Worm (Caenorhabditis elegans) whole organism, young adult: ENCODE results near the gene pals-16.

Experiments
- B0035.1 ChIP-seq: sonication (generic microtip); optimal IDR thresholded peaks from 2 replicates; lab custom pipeline; 2016; ENCODE audit warnings: missing genetic modification characterization, mild to moderate bottlenecking, missing compliant biosample characterization, missing genotype, missing genetic modification reagents
- efl-1 ChIP-seq: fragments of 150-350 bp; optimal IDR thresholded peaks from 2 replicates; lab custom pipeline; 2014; ENCODE audit warnings: missing biosample characterization, missing genetic modification reagents, missing genetic modification characterization
- ets-4 ChIP-seq: fragments of 200-800 bp; sonication (Bioruptor generic); optimal IDR thresholded peaks from 2 replicates; lab custom pipeline; 2018; ENCODE audit warnings: mild to moderate bottlenecking, missing genetic modification characterization, missing compliant biosample characterization
- lin-26 ChIP-seq: fragments of 200-800 bp; sonication (Bioruptor generic); IDR thresholded peaks from 2 replicates; pipeline ENCODE4 v1.3.6; 2022; ENCODE audit warnings: missing genetic modification reagents, missing genetic modification characterization, missing compliant biosample characterization
- snpc-4 ChIP-seq, 5 experiments: fragments of 150-350 bp in 1 of 5; sonication (generic microtip) in 4 of 5; optimal IDR thresholded peaks; 2 replicates each; lab custom pipeline; 2014 to 2018; ENCODE audit warnings: missing genetic modification characterization in 5 of 5, missing biosample characterization in 3 of 5, antibody characterized with exemption in 2 of 5, mild to moderate bottlenecking in 2 of 5, missing compliant biosample characterization in 2 of 5, missing genotype in 2 of 5, moderate library complexity in 2 of 5, missing genetic modification reagents in 1 of 5
- unc-130 ChIP-seq: sonication (generic microtip); optimal IDR thresholded peaks from 2 replicates; lab custom pipeline; 2016; ENCODE audit warnings: missing genetic modification reagents, missing genetic modification characterization, missing compliant biosample characterization
- ztf-3 ChIP-seq: fragments of 200-800 bp; sonication (Bioruptor generic); optimal IDR thresholded peaks from 2 replicates; lab custom pipeline; 2018; ENCODE audit warnings: mild to moderate bottlenecking, missing genetic modification characterization, missing compliant biosample characterization

ce11 chrIII:1403108-1403507 lies 3.3 kb downstream of the pals-16 start, which contains the start of gene pals-18:
- TF ChIP-seq unc-130, result no peak
- TF ChIP-seq snpc-4 (GFP tag; optimal IDR thresholded peaks at IDR 0.05; lab: Kevin White, UChicago), result no peak
- TF ChIP-seq snpc-4 (tag; optimal IDR thresholded peaks at IDR 0.05; lab: Kevin White, UChicago), result no peak
- no peak for TF ChIP-seq lin-26 (GFP tag; lab: Robert Waterston, UW)
- TF ChIP-seq efl-1 (GFP tag; lab: Kevin White, UChicago), result no peak
- no peak for TF ChIP-seq B0035.1 (tag; lab: Kevin White, UChicago)
- TF ChIP-seq ztf-3 (GFP tag; lab: Kevin White, UChicago), result no peak
- TF ChIP-seq ets-4, result no peak
